Fruit fly (Drosophila melanogaster) whole organism, wandering third instar larva: ENCODE data around the gene Scox.
A peak's percentile ranks its signal among the peaks of the same experiment; 100 is the strongest.

Experiments
- Abd-B ChIP-seq: fragments of >200 bp; optimal IDR thresholded peaks from 2 replicates; lab custom pipeline; 2017; ENCODE audit warnings: missing biosample characterization, missing genetic modification characterization
- Dif ChIP-seq: fragments of 200-275, 200-300 bp; sonication (Bioruptor generic); optimal IDR thresholded peaks from 2 replicates; lab custom pipeline; 2018; ENCODE audit warnings: missing biosample characterization, missing genetic modification characterization; ENCODE audit not compliant: partially characterized antibody
- Hnf4 ChIP-seq: fragments of 200-800 bp; sonication (Bioruptor generic); optimal IDR thresholded peaks from 2 replicates; lab custom pipeline; 2016; ENCODE audit warnings: missing biosample characterization, mild to moderate bottlenecking, missing genetic modification characterization
- Hr83 ChIP-seq: fragments of 200-300 bp; sonication (Bioruptor generic); optimal IDR thresholded peaks from 2 replicates; lab custom pipeline; 2016; ENCODE audit warnings: missing biosample characterization, mild to moderate bottlenecking, missing genetic modification characterization, moderate library complexity; ENCODE audit not compliant: poor library complexity, severe bottlenecking
- h ChIP-seq: fragments of 200-800 bp; sonication (Bioruptor generic); optimal IDR thresholded peaks from 3 replicates; lab custom pipeline; 2016; ENCODE audit warnings: missing biosample characterization, mild to moderate bottlenecking, missing genetic modification characterization

dm6 chr2L:4976988-4977551 is 8.3 kb upstream of the Scox start, which contains the start of the genes Gmd and CG3792:
- no peak for TF ChIP-seq Dif (GFP tag; lab: Kevin White, UChicago)
- no peak for TF ChIP-seq Abd-B (GFP tag; lab: Kevin White, UChicago)
- TF ChIP-seq Hr83 (GFP tag; lab: Kevin White, UChicago) = no peak
- TF ChIP-seq h = peak; percentile 97
- no peak for TF ChIP-seq Hnf4 (GFP tag; lab: Kevin White, UChicago)
